Fruit fly (Drosophila melanogaster) whole organism, embryonic: ENCODE measurements around the gene CG6847.
A peak's percentile ranks its signal among the peaks of the same experiment; 100 is the strongest.

ENCODE experiments used
- Atf6 ChIP-seq: fragments of 200-800 bp; sonication (Bioruptor generic); IDR thresholded peaks from 2 replicates; pipeline ENCODE4 v1.3.6; 2022; ENCODE audit warnings: missing biosample characterization, missing genetic modification characterization
- Bdp1 ChIP-seq: fragments of 200-800 bp; sonication (Bioruptor generic); optimal IDR thresholded peaks from 3 replicates; lab custom pipeline; 2016; ENCODE audit warnings: missing biosample characterization, missing genetic modification characterization
- CG10267 ChIP-seq: fragments of 200-800 bp; sonication (Bioruptor generic); optimal IDR thresholded peaks from 2 replicates; lab custom pipeline; 2018; ENCODE audit warnings: missing biosample characterization, mild to moderate bottlenecking, missing genetic modification characterization, moderate library complexity
- CG10654 ChIP-seq: fragments of 200-800 bp; sonication (Bioruptor generic); optimal IDR thresholded peaks from 2 replicates; lab custom pipeline; 2016; ENCODE audit warnings: missing biosample characterization, missing genetic modification characterization
- CG11247 ChIP-seq: fragments of 200-800 bp; sonication (Bioruptor generic); IDR thresholded peaks from 2 replicates; pipeline ENCODE4 v1.3.6; 2022; ENCODE audit warnings: missing biosample characterization, missing genetic modification characterization
- CG11398 ChIP-seq: fragments of 200-800 bp; sonication (Bioruptor generic); optimal IDR thresholded peaks from 2 replicates; lab custom pipeline; 2016; ENCODE audit warnings: missing biosample characterization, missing genetic modification characterization
- CG12071 ChIP-seq: fragments of 200-800 bp; sonication (Bioruptor generic); optimal IDR thresholded peaks from 3 replicates; lab custom pipeline; 2018; ENCODE audit warnings: missing biosample characterization, mild to moderate bottlenecking, missing genetic modification characterization
- CG1233 ChIP-seq: fragments of 200-800 bp; sonication (Bioruptor generic); optimal IDR thresholded peaks from 4 replicates; lab custom pipeline; 2018; ENCODE audit warnings: missing biosample characterization, mild to moderate bottlenecking, missing genetic modification characterization
- CG14710 ChIP-seq: fragments of 200-800 bp; sonication (Bioruptor generic); optimal IDR thresholded peaks from 3 replicates; lab custom pipeline; 2019; ENCODE audit warnings: missing biosample characterization, mild to moderate bottlenecking, missing genetic modification characterization, moderate library complexity
- CG1603 ChIP-seq: fragments of 200-800 bp; sonication (Bioruptor generic); optimal IDR thresholded peaks from 2 replicates; lab custom pipeline; 2019; ENCODE audit warnings: missing biosample characterization, mild to moderate bottlenecking, missing genetic modification characterization, moderate library complexity
- CG16863 ChIP-seq: fragments of 200-800 bp; sonication (Bioruptor generic); optimal IDR thresholded peaks from 3 replicates; lab custom pipeline; 2016; ENCODE audit warnings: missing biosample characterization, missing genetic modification characterization
- CG17328 ChIP-seq: fragments of 200-800 bp; sonication (Bioruptor generic); IDR thresholded peaks from 2 replicates; pipeline ENCODE4 v1.3.6; 2022; ENCODE audit warnings: missing biosample characterization, missing genetic modification characterization
- CG17359 ChIP-seq: fragments of 200-800 bp; sonication (Bioruptor generic); optimal IDR thresholded peaks from 3 replicates; lab custom pipeline; 2018; ENCODE audit warnings: missing biosample characterization, mild to moderate bottlenecking, missing genetic modification characterization, moderate library complexity
- CG17385 ChIP-seq: fragments of 200-800 bp; sonication (Bioruptor generic); optimal IDR thresholded peaks from 3 replicates; lab custom pipeline; 2018; ENCODE audit warnings: missing biosample characterization, mild to moderate bottlenecking, missing genetic modification characterization
- CG18262 ChIP-seq: fragments of 200-800 bp; optimal IDR thresholded peaks from 3 replicates; lab custom pipeline; 2019; ENCODE audit warnings: missing biosample characterization, mild to moderate bottlenecking, missing genetic modification characterization, moderate library complexity
- CG2116 ChIP-seq: fragments of 200-800 bp; sonication (Bioruptor generic); optimal IDR thresholded peaks from 3 replicates; lab custom pipeline; 2018; ENCODE audit warnings: missing biosample characterization, mild to moderate bottlenecking, missing genetic modification characterization
- CG33557 ChIP-seq: fragments of 200-800 bp; sonication (Bioruptor generic); optimal IDR thresholded peaks from 2 replicates; lab custom pipeline; 2019; ENCODE audit warnings: missing biosample characterization, mild to moderate bottlenecking, missing genetic modification characterization, moderate library complexity
- CG4707 ChIP-seq: fragments of 200-800 bp; sonication (Bioruptor generic); optimal IDR thresholded peaks from 2 replicates; lab custom pipeline; 2018; ENCODE audit warnings: missing biosample characterization, mild to moderate bottlenecking, missing genetic modification characterization, moderate library complexity
- CG7271 ChIP-seq: fragments of 200-800 bp; sonication (Bioruptor generic); optimal IDR thresholded peaks from 2 replicates; lab custom pipeline; 2018; ENCODE audit warnings: missing biosample characterization, mild to moderate bottlenecking, missing genetic modification characterization, moderate library complexity
- CG7357 ChIP-seq: fragments of 200-800 bp; sonication (Bioruptor generic); IDR thresholded peaks from 3 replicates; pipeline ENCODE4 v1.3.6; 2022; ENCODE audit warnings: missing biosample characterization, missing genetic modification characterization
- CG8290 ChIP-seq, 3 experiments: fragments of 200-800 bp; sonication (Bioruptor generic); optimal IDR thresholded peaks; 2 replicates each; lab custom pipeline; 2016 to 2019; ENCODE audit warnings: missing biosample characterization in 3 of 3, missing genetic modification characterization in 3 of 3, mild to moderate bottlenecking in 2 of 3, moderate library complexity in 1 of 3
- CG8388 ChIP-seq: fragments of 200-800 bp; sonication (Bioruptor generic); optimal IDR thresholded peaks from 2 replicates; lab custom pipeline; 2019; ENCODE audit warnings: missing biosample characterization, mild to moderate bottlenecking, missing genetic modification characterization, moderate library complexity
- CG9727 ChIP-seq: fragments of 200-800 bp; sonication (Bioruptor generic); optimal IDR thresholded peaks from 3 replicates; lab custom pipeline; 2017; ENCODE audit warnings: missing biosample characterization, mild to moderate bottlenecking, missing genetic modification characterization
- Doc2 ChIP-seq: fragments of 200-800 bp; sonication (Bioruptor generic); IDR thresholded peaks from 2 replicates; pipeline ENCODE4 v1.3.6; 2022; ENCODE audit warnings: missing biosample characterization, missing genetic modification characterization
- Elba2 ChIP-seq: fragments of 200-800 bp; sonication (Bioruptor generic); optimal IDR thresholded peaks from 3 replicates; lab custom pipeline; 2016; ENCODE audit warnings: missing biosample characterization, missing genetic modification characterization
- Ets97D ChIP-seq: fragments of 200-800 bp; sonication (Bioruptor generic); optimal IDR thresholded peaks from 3 replicates; lab custom pipeline; 2016; ENCODE audit warnings: missing biosample characterization, missing genetic modification characterization
- Gsc ChIP-seq: fragments of 200-800 bp; sonication (Bioruptor generic); IDR thresholded peaks from 2 replicates; pipeline ENCODE4 v1.3.6; 2022; ENCODE audit warnings: missing biosample characterization, missing genetic modification characterization
- HLH4C ChIP-seq: fragments of 200-800 bp; sonication (Bioruptor generic); IDR thresholded peaks from 3 replicates; pipeline ENCODE4 v1.3.6; 2022; ENCODE audit warnings: missing biosample characterization, missing genetic modification characterization; ENCODE audit not compliant: partially characterized antibody
- Hey ChIP-seq: fragments of 200-800 bp; sonication (Bioruptor generic); optimal IDR thresholded peaks from 3 replicates; lab custom pipeline; 2018; ENCODE audit warnings: missing biosample characterization, mild to moderate bottlenecking, missing genetic modification characterization
- Hsf ChIP-seq: fragments of 200-800 bp; sonication (Bioruptor generic); optimal IDR thresholded peaks from 3 replicates; lab custom pipeline; 2016; ENCODE audit warnings: missing biosample characterization, missing genetic modification characterization
- Sin3A ChIP-seq: fragments of >200 bp; optimal IDR thresholded peaks from 2 replicates; lab custom pipeline; 2018
- Sox100B ChIP-seq: fragments of 200-800 bp; sonication (Bioruptor generic); optimal IDR thresholded peaks from 3 replicates; lab custom pipeline; 2018; ENCODE audit warnings: missing biosample characterization, mild to moderate bottlenecking, missing genetic modification characterization
- bbx ChIP-seq: fragments of 200-800 bp; sonication (Bioruptor generic); IDR thresholded peaks from 2 replicates; pipeline ENCODE4 v1.3.6; 2022; ENCODE audit warnings: missing biosample characterization, missing genetic modification characterization; ENCODE audit not compliant: partially characterized antibody
- cg ChIP-seq: fragments of 200-800 bp; sonication (Bioruptor generic); optimal IDR thresholded peaks from 3 replicates; lab custom pipeline; 2019; ENCODE audit warnings: missing biosample characterization, mild to moderate bottlenecking, missing genetic modification characterization, moderate library complexity
- dmrt11E ChIP-seq: fragments of 200-800 bp; sonication (Bioruptor generic); optimal IDR thresholded peaks from 3 replicates; lab custom pipeline; 2018; ENCODE audit warnings: missing biosample characterization, mild to moderate bottlenecking, missing genetic modification characterization, moderate library complexity
- dmrt99B ChIP-seq: fragments of 200-800 bp; sonication (Bioruptor generic); optimal IDR thresholded peaks from 2 replicates; lab custom pipeline; 2018; ENCODE audit warnings: missing biosample characterization, mild to moderate bottlenecking, missing genetic modification characterization, moderate library complexity
- ewg ChIP-seq: fragments of 200-800 bp; sonication (Bioruptor generic); optimal IDR thresholded peaks from 3 replicates; lab custom pipeline; 2017; ENCODE audit warnings: mild to moderate bottlenecking, missing biosample characterization, missing genetic modification reagents, missing genetic modification characterization
- fd102C ChIP-seq: fragments of 200-800 bp; sonication (Bioruptor generic); optimal IDR thresholded peaks from 2 replicates; lab custom pipeline; 2018; ENCODE audit warnings: missing biosample characterization, mild to moderate bottlenecking, missing genetic modification characterization, moderate library complexity
- gcm ChIP-seq: fragments of 200-800 bp; sonication (Bioruptor generic); optimal IDR thresholded peaks from 2 replicates; lab custom pipeline; 2019; ENCODE audit warnings: missing biosample characterization, mild to moderate bottlenecking, missing genetic modification characterization, moderate library complexity
- hkb ChIP-seq, 2 experiments: fragments of 200-800 bp in 1 of 2; fragments of >200 bp in 1 of 2; sonication (Bioruptor generic) in 1 of 2; IDR thresholded peaks in 1 of 2; optimal IDR thresholded peaks in 1 of 2; 2 replicates each; pipeline versions ENCODE4 v1.3.6 to Lab custom; 2017 to 2022; ENCODE audit warnings: missing biosample characterization in 1 of 2, missing genetic modification characterization in 1 of 2
- insv ChIP-seq, 2 experiments: fragments of 200-800 bp; sonication (Bioruptor generic); optimal IDR thresholded peaks; 3 replicates each; lab custom pipeline; 2016 to 2018; ENCODE audit warnings: missing biosample characterization in 2 of 2, missing genetic modification characterization in 2 of 2
- nom ChIP-seq: fragments of 200-800 bp; sonication (Bioruptor generic); optimal IDR thresholded peaks from 2 replicates; lab custom pipeline; 2017; ENCODE audit warnings: missing biosample characterization, missing genetic modification characterization, mild to moderate bottlenecking, moderate library complexity, missing genetic modification reagents
- sens ChIP-seq: fragments of 200-800 bp; sonication (Bioruptor generic); peaks from one replicate; lab custom pipeline; 2016; ENCODE audit warnings: missing biosample characterization, missing genetic modification characterization
- stwl ChIP-seq: fragments of 200-800 bp; sonication (Bioruptor generic); optimal IDR thresholded peaks from 3 replicates; lab custom pipeline; 2018; ENCODE audit warnings: missing biosample characterization, mild to moderate bottlenecking, missing genetic modification characterization, moderate library complexity
- trem ChIP-seq: fragments of 200-800 bp; optimal IDR thresholded peaks from 3 replicates; lab custom pipeline; 2019; ENCODE audit warnings: missing biosample characterization, mild to moderate bottlenecking, missing genetic modification characterization, moderate library complexity
- zen ChIP-seq: fragments of 200-800 bp; sonication (Bioruptor generic); optimal IDR thresholded peaks from 3 replicates; lab custom pipeline; 2018; ENCODE audit warnings: missing biosample characterization, mild to moderate bottlenecking, missing genetic modification characterization, moderate library complexity

Gene CG6847

dm6 chrX:17910941-17911703, at the start of gene CG6847 (continued):
- TF ChIP-seq CG16863 (GFP tag; lab: Kevin White, UChicago) (peak; percentile 18), CG8388 (GFP tag; lab: Kevin White, UChicago) (peak; percentile 79), CG11247 (GFP tag; lab: Robert Waterston, UW) (peak; percentile 31; the same call in 1 of the 2 replicates), dmrt11E (tag; lab: Kevin White, UChicago) (peak; percentile 77), gcm (GFP tag; lab: Kevin White, UChicago) (peak; percentile 69)

DNA sequence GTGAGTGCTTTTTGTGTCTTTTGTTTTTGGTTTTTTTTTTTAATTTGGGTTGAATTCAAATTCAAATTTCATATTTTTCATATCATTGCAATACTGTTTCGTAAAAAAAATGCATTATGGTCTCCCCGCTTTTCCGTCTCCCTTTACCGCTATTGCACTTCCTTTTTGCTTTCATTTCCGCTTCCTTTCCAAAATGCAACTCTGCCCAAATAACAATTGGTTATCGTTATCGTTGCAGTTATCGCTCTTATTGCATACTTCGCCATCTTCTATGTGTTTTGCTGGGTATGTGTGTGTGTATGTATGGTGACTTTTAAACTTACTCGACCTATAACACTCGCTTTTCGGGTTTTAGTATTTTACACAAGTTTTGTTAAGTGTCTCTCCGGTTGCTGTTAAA, 46.2 kb upstream of the CG6847 start:
- TF ChIP-seq CG10267 (tag; lab: Kevin White, UChicago) (peak; percentile 18), CG1233 (peak; percentile 36), cg (GFP tag; lab: Kevin White, UChicago) (peak; percentile 1), ewg (GFP tag; lab: Kevin White, UChicago) (no peak), Sin3A (no peak), CG14710 (tag; lab: Kevin White, UChicago) (peak; percentile 18), CG9727 (GFP tag; lab: Kevin White, UChicago) (peak; percentile 10), nom (GFP tag; lab: Kevin White, UChicago) (peak; percentile 22), hkb (optimal IDR thresholded peaks at IDR 0.05; lab: Kevin White, UChicago) (no peak), hkb (GFP tag; IDR thresholded peaks at IDR 0.05; lab: Robert Waterston, UW) (peak; percentile 30; the same call in 1 of the 2 replicates), dmrt99B (tag; lab: Kevin White, UChicago) (no peak), CG8290 (GFP tag; optimal IDR thresholded peaks at IDR 0.05; lab: Kevin White, UChicago) (peak; percentile 41), CG8290 (tag; optimal IDR thresholded peaks at IDR 0.05; lab: Kevin White, UChicago) (peak in 1 of 2 experiments; percentile 31), Doc2 (GFP tag; lab: Robert Waterston, UW) (no peak), CG17359 (tag; lab: Kevin White, UChicago) (peak; percentile 15), Sox100B (GFP tag; lab: Kevin White, UChicago) (peak; percentile 18), zen (tag; lab: Kevin White, UChicago) (peak; percentile 34), trem (tag; lab: Kevin White, UChicago) (no peak), CG4707 (GFP tag; lab: Kevin White, UChicago) (peak; percentile 23), CG7357 (GFP tag; lab: Robert Waterston, UW) (no peak), Gsc (no peak), sens (peak; percentile 22), CG1603 (tag; lab: Kevin White, UChicago) (peak; percentile 33), CG10654 (no peak), CG11398 (no peak), Hey (tag; lab: Kevin White, UChicago) (no peak), HLH4C (GFP tag; lab: Robert Waterston, UW) (no peak), Hsf (GFP tag; lab: Kevin White, UChicago) (no peak), CG7271 (tag; lab: Kevin White, UChicago) (peak; percentile 95), CG17385 (GFP tag; lab: Kevin White, UChicago) (peak; percentile 6), Elba2 (GFP tag; lab: Kevin White, UChicago) (peak; percentile 16), CG18262 (no peak), stwl (tag; lab: Kevin White, UChicago) (peak; percentile 85), fd102C (GFP tag; lab: Kevin White, UChicago) (peak; percentile 71), CG12071 (GFP tag; lab: Kevin White, UChicago) (no peak), CG33557 (GFP tag; lab: Kevin White, UChicago) (peak; percentile 25), Bdp1 (GFP tag; lab: Kevin White, UChicago) (no peak), Atf6 (GFP tag; lab: Robert Waterston, UW) (no peak), bbx (GFP tag; lab: Robert Waterston, UW) (0 out of 2 replicates have a peak, but pooled peaks have one; percentile 21), CG17328 (0 out of 2 replicates have a peak, but pooled peaks have one; percentile 25), CG2116 (peak; percentile 91), Ets97D (GFP tag; lab: Kevin White, UChicago) (peak; percentile 62), insv (GFP tag; optimal IDR thresholded peaks at IDR 0.05; lab: Kevin White, UChicago) (no peak)
